Worm (Caenorhabditis elegans) whole organism, early embryonic: ENCODE measurements around the gene ZK616.1.

ENCODE experiments used
- ama-1 ChIP-seq: fragments of 150-350 bp; optimal IDR thresholded peaks from 2 replicates; lab custom pipeline; 2014
- ets-7 ChIP-seq: sonication (generic microtip); optimal IDR thresholded peaks from 2 replicates; lab custom pipeline; 2016; ENCODE audit warnings: missing genotype, missing genetic modification characterization, missing compliant biosample characterization
- flt-1 ChIP-seq: fragments of 200-800 bp; sonication (Bioruptor generic); IDR thresholded peaks from 2 replicates; pipeline ENCODE4 v1.3.6; 2022; ENCODE audit warnings: missing genetic modification characterization, missing compliant biosample characterization
- hnd-1 ChIP-seq: sonication (generic microtip); optimal IDR thresholded peaks from 2 replicates; lab custom pipeline; 2016; ENCODE audit warnings: missing genetic modification characterization, missing compliant biosample characterization
- pes-1 ChIP-seq: fragments of 200-800 bp; sonication (Bioruptor generic); IDR thresholded peaks from 2 replicates; pipeline ENCODE4 v1.3.6; 2022; ENCODE audit warnings: missing genetic modification reagents, missing genetic modification characterization, missing compliant biosample characterization
- tbx-11 ChIP-seq: fragments of 200-800 bp; sonication (Bioruptor generic); IDR thresholded peaks from 2 replicates; pipeline ENCODE4 v1.3.6; 2022; ENCODE audit warnings: missing genetic modification characterization, missing compliant biosample characterization

- TF ChIP-seq ama-1 (lab: Kevin White, UChicago) = no peak
- no peak for TF ChIP-seq ets-7
- no peak for TF ChIP-seq pes-1 (GFP tag; lab: Robert Waterston, UW)
- no peak for TF ChIP-seq flt-1
- no peak for TF ChIP-seq hnd-1 (tag; lab: Kevin White, UChicago)
- TF ChIP-seq tbx-11 (GFP tag; lab: Robert Waterston, UW) = no peak
Observed at ce11 chrIV:5409112-5409511, 8.4 kb downstream of the ZK616.1 start.
